Fruit fly (Drosophila melanogaster) whole organism, wandering third instar larva: Measurements from ENCODE around the gene nst.

ENCODE experiments used
- Abd-B ChIP-seq: fragments of >200 bp; optimal IDR thresholded peaks from 2 replicates; lab custom pipeline; 2017; ENCODE audit warnings: missing biosample characterization, missing genetic modification characterization
- CG32264 ChIP-seq: fragments of 200-800 bp; sonication (Bioruptor generic); optimal IDR thresholded peaks from 2 replicates; lab custom pipeline; 2016; ENCODE audit warnings: missing biosample characterization, missing genetic modification characterization
- CG9705 ChIP-seq: fragments of 200-800 bp; sonication (Bioruptor generic); optimal IDR thresholded peaks from 2 replicates; lab custom pipeline; 2018; ENCODE audit warnings: missing biosample characterization, mild to moderate bottlenecking, missing genetic modification characterization
- CrebA ChIP-seq: fragments of 200-800 bp; sonication (Bioruptor generic); optimal IDR thresholded peaks from 2 replicates; lab custom pipeline; 2016; ENCODE audit warnings: missing biosample characterization, mild to moderate bottlenecking, missing genetic modification characterization, borderline replicate concordance
- Dfd ChIP-seq: fragments of >200 bp; optimal IDR thresholded peaks from 2 replicates; lab custom pipeline; 2017; ENCODE audit warnings: missing biosample characterization, missing genetic modification characterization
- Dif ChIP-seq: fragments of 200-275, 200-300 bp; sonication (Bioruptor generic); optimal IDR thresholded peaks from 2 replicates; lab custom pipeline; 2018; ENCODE audit warnings: missing biosample characterization, missing genetic modification characterization; ENCODE audit not compliant: partially characterized antibody
- GATAd ChIP-seq: sonication (Bioruptor generic); optimal IDR thresholded peaks from 2 replicates; lab custom pipeline; 2016; ENCODE audit warnings: missing biosample characterization, missing genetic modification characterization
- HLH106 ChIP-seq: fragments of 200-800 bp; optimal IDR thresholded peaks from 3 replicates; lab custom pipeline; 2019; ENCODE audit warnings: missing biosample characterization, mild to moderate bottlenecking, missing genetic modification characterization, moderate library complexity
- Hnf4 ChIP-seq: fragments of 200-800 bp; sonication (Bioruptor generic); optimal IDR thresholded peaks from 2 replicates; lab custom pipeline; 2016; ENCODE audit warnings: missing biosample characterization, mild to moderate bottlenecking, missing genetic modification characterization
- Hr78 ChIP-seq: fragments of >200 bp; optimal IDR thresholded peaks from 2 replicates; lab custom pipeline; 2017; ENCODE audit warnings: missing biosample characterization, missing genetic modification characterization
- Hr83 ChIP-seq: fragments of 200-300 bp; sonication (Bioruptor generic); optimal IDR thresholded peaks from 2 replicates; lab custom pipeline; 2016; ENCODE audit warnings: missing biosample characterization, mild to moderate bottlenecking, missing genetic modification characterization, moderate library complexity; ENCODE audit not compliant: poor library complexity, severe bottlenecking
- Jra ChIP-seq: sonication (Bioruptor generic); optimal IDR thresholded peaks from 2 replicates; lab custom pipeline; 2016; ENCODE audit warnings: missing biosample characterization, missing genetic modification characterization
- Mio ChIP-seq: sonication (Bioruptor generic); optimal IDR thresholded peaks from 2 replicates; lab custom pipeline; 2016; ENCODE audit warnings: missing biosample characterization, missing genetic modification characterization
- Myc ChIP-seq: fragments of >200 bp; optimal IDR thresholded peaks from 2 replicates; lab custom pipeline; 2017
- N ChIP-seq: fragments of >200 bp; optimal IDR thresholded peaks from 2 replicates; lab custom pipeline; 2018; ENCODE audit warnings: missing biosample characterization, missing external identifiers, missing genetic modification characterization
- OdsH ChIP-seq: fragments of 200-800 bp; sonication (Bioruptor generic); optimal IDR thresholded peaks from 2 replicates; lab custom pipeline; 2016; ENCODE audit warnings: missing biosample characterization, mild to moderate bottlenecking, missing genetic modification characterization
- Rel ChIP-seq, 2 experiments: fragments of 200-800 bp; sonication (Bioruptor generic) in 1 of 2; optimal IDR thresholded peaks; 2 replicates in 1 of 2; 3 replicates in 1 of 2; lab custom pipeline; 2016 to 2019; ENCODE audit warnings: mild to moderate bottlenecking in 2 of 2, missing biosample characterization in 2 of 2, missing genetic modification characterization in 2 of 2, moderate library complexity in 1 of 2
- Sp1 ChIP-seq: fragments of 200-800 bp; sonication (Bioruptor generic); optimal IDR thresholded peaks from 3 replicates; lab custom pipeline; 2019; ENCODE audit warnings: missing biosample characterization, mild to moderate bottlenecking, missing genetic modification characterization, moderate library complexity
- Vsx2 ChIP-seq: fragments of 200-300, 225-300 bp; sonication (Bioruptor generic); optimal IDR thresholded peaks from 2 replicates; lab custom pipeline; 2018; ENCODE audit warnings: missing biosample characterization, missing genetic modification characterization; ENCODE audit not compliant: partially characterized antibody
- br ChIP-seq: fragments of 200-800 bp; sonication (Bioruptor generic); optimal IDR thresholded peaks from 2 replicates; lab custom pipeline; 2016; ENCODE audit warnings: missing biosample characterization, missing genetic modification characterization
- brk ChIP-seq: fragments of 200-800 bp; sonication (Bioruptor generic); optimal IDR thresholded peaks from 2 replicates; lab custom pipeline; 2016; ENCODE audit warnings: missing biosample characterization, mild to moderate bottlenecking, missing genetic modification characterization
- dl ChIP-seq, 2 experiments: fragments of 175-275, 200-275 bp in 1 of 2; fragments of 200-275 bp in 1 of 2; sonication (Bioruptor generic); optimal IDR thresholded peaks; lab custom pipeline; 2018; ENCODE audit warnings: mild to moderate bottlenecking in 2 of 2, missing biosample characterization in 2 of 2, missing genetic modification characterization in 2 of 2, moderate library complexity in 2 of 2; ENCODE audit not compliant: partially characterized antibody in 2 of 2, insufficient read depth in 1 of 2
- dmrt93B ChIP-seq: fragments of 200-800 bp; sonication (Bioruptor generic); optimal IDR thresholded peaks from 2 replicates; lab custom pipeline; 2018; ENCODE audit warnings: missing biosample characterization, mild to moderate bottlenecking, missing genetic modification characterization
- dsf ChIP-seq: sonication (Bioruptor generic); optimal IDR thresholded peaks from 2 replicates; lab custom pipeline; 2016; ENCODE audit warnings: missing biosample characterization, missing genetic modification characterization, borderline replicate concordance
- ey ChIP-seq: fragments of 200-800 bp; sonication (Bioruptor generic); optimal IDR thresholded peaks from 2 replicates; lab custom pipeline; 2016; ENCODE audit warnings: missing biosample characterization, missing genetic modification characterization
- foxo ChIP-seq, 2 experiments: fragments of 200-800 bp; sonication (Bioruptor generic); optimal IDR thresholded peaks; 2 replicates in 1 of 2; 3 replicates in 1 of 2; lab custom pipeline; 2016 to 2017; ENCODE audit warnings: missing biosample characterization in 2 of 2, missing genetic modification characterization in 2 of 2
- fru ChIP-seq: fragments of 200-800 bp; sonication (Bioruptor generic); optimal IDR thresholded peaks from 3 replicates; lab custom pipeline; 2016; ENCODE audit warnings: missing biosample characterization, mild to moderate bottlenecking, missing genetic modification characterization
- h ChIP-seq: fragments of 200-800 bp; sonication (Bioruptor generic); optimal IDR thresholded peaks from 3 replicates; lab custom pipeline; 2016; ENCODE audit warnings: missing biosample characterization, mild to moderate bottlenecking, missing genetic modification characterization
- jim ChIP-seq: fragments of 175-275, 200-325 bp; sonication (Bioruptor generic); optimal IDR thresholded peaks from 2 replicates; lab custom pipeline; 2016; ENCODE audit warnings: missing biosample characterization, mild to moderate bottlenecking, missing genetic modification characterization
- lola ChIP-seq: fragments of >200 bp; optimal IDR thresholded peaks from 2 replicates; lab custom pipeline; 2017; ENCODE audit warnings: missing biosample characterization, missing genetic modification characterization
- pan ChIP-seq: fragments of >200 bp; optimal IDR thresholded peaks from 2 replicates; lab custom pipeline; 2017
- psq ChIP-seq: fragments of 200-800 bp; sonication (Bioruptor generic); optimal IDR thresholded peaks from 3 replicates; lab custom pipeline; 2017; ENCODE audit warnings: missing biosample characterization, mild to moderate bottlenecking, missing genetic modification characterization, moderate library complexity
- rgr ChIP-seq: fragments of 200-800 bp; sonication (Bioruptor generic); optimal IDR thresholded peaks from 3 replicates; lab custom pipeline; 2016; ENCODE audit warnings: missing biosample characterization, mild to moderate bottlenecking, missing genetic modification characterization
- sage ChIP-seq: fragments of 200-800 bp; sonication (Bioruptor generic); optimal IDR thresholded peaks from 2 replicates; lab custom pipeline; 2016; ENCODE audit warnings: missing biosample characterization, mild to moderate bottlenecking, missing genetic modification characterization
- sv ChIP-seq: fragments of 200-800 bp; sonication (Bioruptor generic); optimal IDR thresholded peaks from 3 replicates; lab custom pipeline; 2016; ENCODE audit warnings: missing biosample characterization, missing genetic modification characterization
- tai ChIP-seq: sonication (Bioruptor generic); optimal IDR thresholded peaks from 2 replicates; lab custom pipeline; 2016; ENCODE audit warnings: missing biosample characterization, missing genetic modification characterization
- usp ChIP-seq: fragments of >200 bp; optimal IDR thresholded peaks from 2 replicates; lab custom pipeline; 2017; ENCODE audit warnings: missing biosample characterization, missing genetic modification characterization
- woc ChIP-seq: sonication (Bioruptor generic); optimal IDR thresholded peaks from 2 replicates; lab custom pipeline; 2016; ENCODE audit warnings: missing biosample characterization, mild to moderate bottlenecking, missing genetic modification characterization

Gene nst

DNA sequence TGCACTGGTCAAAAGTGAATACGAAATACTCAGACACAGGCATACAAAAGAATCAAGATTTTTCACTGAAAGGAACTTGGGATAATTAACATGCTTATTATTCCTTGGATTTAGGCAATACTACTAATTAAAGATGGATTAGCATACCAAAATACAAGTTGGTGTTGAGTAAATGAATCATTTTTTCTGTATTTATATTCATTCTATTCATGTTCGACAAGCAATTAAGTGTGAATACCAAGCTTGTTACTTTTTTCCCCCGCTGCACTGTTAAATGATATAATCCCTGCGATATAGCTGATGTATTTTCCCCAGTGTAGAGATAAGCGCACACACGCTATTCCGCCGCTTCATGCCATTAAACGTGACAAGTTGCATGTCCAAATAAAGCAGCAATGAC lies 27.8 kb upstream of the nst start:
- TF ChIP-seq Hnf4 (peak; percentile 39), psq (GFP tag; lab: Kevin White, UChicago) (peak; percentile 59), lola (GFP tag; lab: Kevin White, UChicago) (no peak), Mio (GFP tag; lab: Kevin White, UChicago) (no peak), rgr (GFP tag; lab: Kevin White, UChicago) (peak; percentile 71), Vsx2 (no peak), GATAd (GFP tag; lab: Kevin White, UChicago) (no peak), usp (GFP tag; lab: Kevin White, UChicago) (no peak), Dfd (GFP tag; lab: Kevin White, UChicago) (no peak), N (GFP tag; lab: Kevin White, UChicago) (no peak), CG32264 (GFP tag; lab: Kevin White, UChicago) (no peak), CG9705 (peak; percentile 41), Hr83 (GFP tag; lab: Kevin White, UChicago) (no peak), woc (GFP tag; lab: Kevin White, UChicago) (peak; percentile 43), foxo (GFP tag; optimal IDR thresholded peaks at IDR 0.05; lab: Kevin White, UChicago) (peak in 1 of 2 experiments; percentile 66), Sp1 (peak; percentile 66), dmrt93B (peak; percentile 69), Rel (GFP tag; optimal IDR thresholded peaks at IDR 0.05; lab: Kevin White, UChicago) (no peak), Rel (tag; optimal IDR thresholded peaks at IDR 0.05; lab: Kevin White, UChicago) (no peak), tai (GFP tag; lab: Kevin White, UChicago) (no peak), Jra (peak; percentile 28), pan (lab: Kevin White, UChicago) (no peak), HLH106 (peak; percentile 54), sage (GFP tag; lab: Kevin White, UChicago) (no peak), Hr78 (GFP tag; lab: Kevin White, UChicago) (no peak), Dif (GFP tag; lab: Kevin White, UChicago) (no peak), Abd-B (GFP tag; lab: Kevin White, UChicago) (no peak), fru (GFP tag; lab: Kevin White, UChicago) (peak; percentile 73), br (GFP tag; lab: Kevin White, UChicago) (peak; percentile 62), CrebA (no peak), jim (GFP tag; lab: Kevin White, UChicago) (no peak), OdsH (GFP tag; lab: Kevin White, UChicago) (peak; percentile 68), h (GFP tag; lab: Kevin White, UChicago) (peak; percentile 77), dl (GFP tag; optimal IDR thresholded peaks at IDR 0.05; lab: Kevin White, UChicago; ENCODE audit: insufficient read depth in 1 of 2, partially characterized antibody in 2 of 2) (no peak), Myc (lab: Kevin White, UChicago) (no peak), dsf (GFP tag; lab: Kevin White, UChicago) (no peak), sv (no peak), ey (GFP tag; lab: Kevin White, UChicago) (peak; percentile 80), brk (GFP tag; lab: Kevin White, UChicago) (peak; percentile 58)

DNA sequence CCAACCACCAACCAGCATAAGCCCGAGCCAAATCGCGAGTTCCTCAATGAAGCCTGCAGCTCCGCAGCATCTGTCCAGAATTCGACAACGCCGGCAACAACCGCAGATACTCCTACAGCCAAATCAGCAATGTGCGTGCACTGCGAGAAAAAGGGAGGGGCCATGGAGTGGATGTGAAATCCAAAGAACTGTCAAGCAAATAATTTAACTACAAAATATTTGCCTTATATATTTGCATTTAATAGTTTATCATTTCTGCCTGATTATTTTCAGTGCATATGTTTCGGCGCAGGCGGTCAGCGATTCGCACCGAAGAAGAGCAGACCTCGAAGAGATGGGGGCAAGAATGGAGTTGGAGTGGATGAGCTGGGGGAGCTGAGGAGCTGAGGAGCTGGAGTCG lies 21.7 kb upstream of the nst start:
- TF ChIP-seq psq (GFP tag; lab: Kevin White, UChicago) (peak; percentile 71), Myc (lab: Kevin White, UChicago) (no peak), pan (lab: Kevin White, UChicago) (no peak), tai (GFP tag; lab: Kevin White, UChicago) (peak; percentile 49), woc (GFP tag; lab: Kevin White, UChicago) (peak; percentile 71), Abd-B (GFP tag; lab: Kevin White, UChicago) (no peak), dmrt93B (peak; percentile 58), CG32264 (GFP tag; lab: Kevin White, UChicago) (peak; percentile 63), brk (GFP tag; lab: Kevin White, UChicago) (peak; percentile 66), CG9705 (peak; percentile 8), HLH106 (peak; percentile 77), rgr (GFP tag; lab: Kevin White, UChicago) (peak; percentile 80), Mio (GFP tag; lab: Kevin White, UChicago) (no peak), lola (GFP tag; lab: Kevin White, UChicago) (no peak), Hr83 (GFP tag; lab: Kevin White, UChicago) (no peak), Sp1 (peak; percentile 73), h (GFP tag; lab: Kevin White, UChicago) (peak; percentile 87), dl (GFP tag; optimal IDR thresholded peaks at IDR 0.05; lab: Kevin White, UChicago; ENCODE audit: insufficient read depth in 1 of 2, partially characterized antibody in 2 of 2) (no peak), Dfd (GFP tag; lab: Kevin White, UChicago) (no peak), sage (GFP tag; lab: Kevin White, UChicago) (peak; percentile 72), usp (GFP tag; lab: Kevin White, UChicago) (no peak), foxo (GFP tag; optimal IDR thresholded peaks at IDR 0.05; lab: Kevin White, UChicago) (peak; percentile 52 to 80), dsf (GFP tag; lab: Kevin White, UChicago) (no peak), N (GFP tag; lab: Kevin White, UChicago) (no peak), fru (GFP tag; lab: Kevin White, UChicago) (peak; percentile 85), Vsx2 (no peak), Dif (GFP tag; lab: Kevin White, UChicago) (no peak), GATAd (GFP tag; lab: Kevin White, UChicago) (no peak), br (GFP tag; lab: Kevin White, UChicago) (peak; percentile 84), jim (GFP tag; lab: Kevin White, UChicago) (no peak), Rel (GFP tag; optimal IDR thresholded peaks at IDR 0.05; lab: Kevin White, UChicago) (no peak), Rel (tag; optimal IDR thresholded peaks at IDR 0.05; lab: Kevin White, UChicago) (no peak), sv (no peak), Jra (peak; percentile 58), OdsH (GFP tag; lab: Kevin White, UChicago) (peak; percentile 79), Hnf4 (peak; percentile 79), CrebA (peak; percentile 26), Hr78 (GFP tag; lab: Kevin White, UChicago) (no peak), ey (GFP tag; lab: Kevin White, UChicago) (peak; percentile 81)
